Worm (Caenorhabditis elegans) whole organism, L3 larva: ENCODE results near the gene Y43F8B.7.

Experiments used
- aly-2 ChIP-seq: fragments of 150-350 bp; optimal IDR thresholded peaks from 2 replicates; lab custom pipeline; 2014; ENCODE audit warnings: missing biosample characterization, missing genetic modification characterization
- ama-1 ChIP-seq: fragments of 150-350 bp; optimal IDR thresholded peaks from 2 replicates; lab custom pipeline; 2018
- ceh-16 ChIP-seq: sonication (generic microtip); optimal IDR thresholded peaks from 2 replicates; lab custom pipeline; 2017; ENCODE audit warnings: missing biosample characterization, missing genetic modification characterization
- elt-1 ChIP-seq: fragments of 150-350 bp; optimal IDR thresholded peaks from 2 replicates; lab custom pipeline; 2014; ENCODE audit warnings: missing biosample characterization, missing genetic modification characterization
- elt-2 ChIP-seq: sonication (generic microtip); optimal IDR thresholded peaks from 2 replicates; lab custom pipeline; 2016; ENCODE audit warnings: missing genetic modification reagents, mild to moderate bottlenecking, missing genetic modification characterization, missing compliant biosample characterization
- fkh-10 ChIP-seq: sonication (generic microtip); optimal IDR thresholded peaks from 2 replicates; lab custom pipeline; 2017; ENCODE audit warnings: missing biosample characterization, missing genetic modification reagents, missing genetic modification characterization
- jun-1 ChIP-seq: fragments of 150-350 bp; optimal IDR thresholded peaks from 2 replicates; lab custom pipeline; 2014; ENCODE audit warnings: missing biosample characterization, missing genetic modification reagents, missing genetic modification characterization
- lin-39 ChIP-seq: fragments of 150-350 bp; optimal IDR thresholded peaks from 2 replicates; lab custom pipeline; 2018; ENCODE audit warnings: missing biosample characterization, missing genetic modification reagents, missing genetic modification characterization
- nhr-12 ChIP-seq: fragments of 150-350 bp; optimal IDR thresholded peaks from 2 replicates; lab custom pipeline; 2014; ENCODE audit warnings: missing biosample characterization, missing genetic modification characterization
- snpc-4 ChIP-seq: fragments of 150-350 bp; optimal IDR thresholded peaks from 2 replicates; lab custom pipeline; 2014; ENCODE audit warnings: missing biosample characterization, missing genetic modification characterization
- unc-39 ChIP-seq: sonication (generic microtip); optimal IDR thresholded peaks from 4 replicates; lab custom pipeline; 2017; ENCODE audit warnings: missing biosample characterization, missing genetic modification characterization
- unc-62 ChIP-seq: fragments of 150-350 bp; sonication (generic microtip); optimal IDR thresholded peaks from 4 replicates; lab custom pipeline; 2014; ENCODE audit warnings: missing biosample characterization, missing genetic modification reagents, missing genetic modification characterization
- zag-1 ChIP-seq: fragments of 150-350 bp; optimal IDR thresholded peaks from 2 replicates; lab custom pipeline; 2014; ENCODE audit warnings: missing biosample characterization, missing genetic modification characterization

DNA sequence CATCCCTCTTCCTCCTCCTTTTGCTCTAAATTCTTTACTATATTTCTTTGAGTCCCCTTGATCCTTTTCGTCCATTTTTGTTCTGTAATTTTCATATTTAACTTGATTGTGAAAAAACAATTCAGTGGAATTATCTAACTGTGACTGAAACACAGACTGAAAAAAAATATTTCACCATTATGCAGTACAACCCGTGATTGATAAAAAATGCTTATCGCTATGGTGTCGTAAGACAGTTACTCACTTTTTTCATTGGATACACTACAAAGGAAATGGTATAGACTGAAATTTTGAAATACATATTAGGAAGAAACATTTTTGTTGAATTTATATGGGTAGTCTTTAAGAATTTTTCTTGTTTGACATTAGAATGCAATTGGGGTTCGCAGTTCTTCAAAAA lies 23.0 kb upstream of the Y43F8B.7 start, which contains the start of gene Y43F8B.23:
- TF ChIP-seq lin-39, result no peak
- no peak for TF ChIP-seq aly-2 (tag; lab: Kevin White, UChicago)
- TF ChIP-seq elt-2, result peak; percentile 81
- TF ChIP-seq unc-39 (tag; lab: Kevin White, UChicago), result no peak
- no peak for TF ChIP-seq elt-1 (tag; lab: Kevin White, UChicago)
- peak; percentile 41 for TF ChIP-seq jun-1
- no peak for TF ChIP-seq ceh-16 (tag; lab: Kevin White, UChicago)
- TF ChIP-seq unc-62 (GFP tag; lab: Kevin White, UChicago), result no peak
- TF ChIP-seq snpc-4, result no peak
- TF ChIP-seq ama-1 (lab: Kevin White, UChicago), result no peak
- TF ChIP-seq zag-1 (tag; lab: Kevin White, UChicago), result no peak
- no peak for TF ChIP-seq fkh-10
- TF ChIP-seq nhr-12 (tag; lab: Kevin White, UChicago), result no peak
